Fruit fly (Drosophila melanogaster) whole organism, wandering third instar larva: Measurements from ENCODE around the gene CG34171.

ENCODE experiments used
- h ChIP-seq: fragments of 200-800 bp; sonication (Bioruptor generic); optimal IDR thresholded peaks from 3 replicates; lab custom pipeline; 2016; ENCODE audit warnings: missing biosample characterization, mild to moderate bottlenecking, missing genetic modification characterization
- psq ChIP-seq: fragments of 200-800 bp; sonication (Bioruptor generic); optimal IDR thresholded peaks from 3 replicates; lab custom pipeline; 2017; ENCODE audit warnings: missing biosample characterization, mild to moderate bottlenecking, missing genetic modification characterization, moderate library complexity
- tai ChIP-seq: sonication (Bioruptor generic); optimal IDR thresholded peaks from 2 replicates; lab custom pipeline; 2016; ENCODE audit warnings: missing biosample characterization, missing genetic modification characterization

- no peak for TF ChIP-seq tai (GFP tag; lab: Kevin White, UChicago)
- peak; percentile 19 for TF ChIP-seq h (GFP tag; lab: Kevin White, UChicago)
- peak; percentile 4 for TF ChIP-seq psq (GFP tag; lab: Kevin White, UChicago)
Observed at dm6 chr2L:18345194-18345593, 33.2 kb upstream of the CG34171 start.
